Worm (Caenorhabditis elegans): Measurements from ENCODE around the gene R08A2.5.
A peak's percentile ranks its signal among the peaks of the same experiment; 100 is the strongest.

The R08A2.5 gene

DNA sequence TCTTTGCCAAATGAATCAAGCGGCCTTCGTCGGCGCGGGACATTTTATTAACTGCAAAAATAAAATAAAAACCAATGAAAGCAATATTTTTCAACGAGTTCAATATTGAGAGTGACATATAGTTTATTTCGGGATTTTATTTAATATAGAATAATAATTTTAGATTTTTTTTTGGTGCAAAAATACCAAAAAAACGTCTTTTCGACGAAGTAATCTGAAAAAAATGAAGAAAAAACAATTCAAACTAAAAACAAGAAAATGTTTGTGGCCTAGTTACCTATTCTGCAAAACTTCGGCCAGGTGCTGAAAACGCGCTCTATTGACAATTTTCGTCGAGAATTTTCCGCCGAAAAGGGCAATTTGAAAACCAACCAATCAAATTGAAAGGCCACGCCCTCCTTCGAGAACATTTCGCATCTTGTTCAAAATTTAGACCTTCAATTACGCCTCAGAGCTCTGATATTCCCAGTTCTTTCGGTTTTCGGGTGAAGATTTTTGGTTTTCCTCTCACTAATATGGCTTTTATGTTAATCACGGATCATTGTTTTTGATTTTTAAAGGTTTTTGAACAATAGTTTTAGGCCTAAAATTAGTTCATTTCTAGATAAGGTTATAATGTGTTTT lies 26.9 kb upstream of the R08A2.5 start, which contains the start of gene C47E8.4:
Gene C47E8.4, minus strand, starts transcription at position 51 of the 624 bp plus-strand sequence.
- TF ChIP-seq ttx-3 (tag; optimal IDR thresholded peaks at IDR 0.05), result peak; percentile 47
- peak; percentile 87 for TF ChIP-seq ceh-30 (tag; optimal IDR thresholded peaks at IDR 0.05)
- TF ChIP-seq hlh-8 (tag; optimal IDR thresholded peaks at IDR 0.05), result peak; percentile 92
- TF ChIP-seq ceh-48 (tag; optimal IDR thresholded peaks at IDR 0.05), result peak; percentile 12
- TF ChIP-seq pha-4 (tag; optimal IDR thresholded peaks at IDR 0.05), result no peak
- TF ChIP-seq ceh-2 (tag; optimal IDR thresholded peaks at IDR 0.05), result peak; percentile 96
- TF ChIP-seq eyg-1 (tag; optimal IDR thresholded peaks at IDR 0.05), result peak; percentile 78
- TF ChIP-seq fax-1 (tag; optimal IDR thresholded peaks at IDR 0.05), result peak; percentile 73
- TF ChIP-seq sox-2 (GFP tag; IDR thresholded peaks at IDR 0.05), result peak; percentile 49
- peak; percentile 50 for TF ChIP-seq lim-6 (tag; optimal IDR thresholded peaks at IDR 0.05)
- TF ChIP-seq K09A11.1 (tag; optimal IDR thresholded peaks at IDR 0.05; ENCODE audit: insufficient read depth), result peak; percentile 25
- TF ChIP-seq ceh-18 (tag; optimal IDR thresholded peaks at IDR 0.05), result peak; percentile 93
- no peak for TF ChIP-seq dmd-4 (tag; optimal IDR thresholded peaks at IDR 0.05; ENCODE audit: borderline replicate concordance)
- peak; percentile 88 for TF ChIP-seq ceh-34 (tag; optimal IDR thresholded peaks at IDR 0.05)
- TF ChIP-seq sdc-2 (tag; optimal IDR thresholded peaks at IDR 0.05), result peak; percentile 64
- TF ChIP-seq mec-3 (tag; optimal IDR thresholded peaks at IDR 0.05; ENCODE audit: borderline replicate concordance), result peak; percentile 83
- peak; percentile 63 for TF ChIP-seq ztf-16 (tag; optimal IDR thresholded peaks at IDR 0.05)
- peak; percentile 87 for TF ChIP-seq pax-1 (tag; optimal IDR thresholded peaks at IDR 0.05)
- TF ChIP-seq ceh-19 (GFP tag; optimal IDR thresholded peaks at IDR 0.05), result no peak
- no peak for TF ChIP-seq T23F11.4 (GFP tag; optimal IDR thresholded peaks at IDR 0.05)
- TF ChIP-seq ets-4 (tag; optimal IDR thresholded peaks at IDR 0.05), result peak; percentile 94
- TF ChIP-seq nfya-1 (tag; optimal IDR thresholded peaks at IDR 0.05), result peak; percentile 100
- peak; percentile 72 for TF ChIP-seq zip-5 (tag; optimal IDR thresholded peaks at IDR 0.05)
- TF ChIP-seq F13H6.1 (tag; optimal IDR thresholded peaks at IDR 0.05), result peak; percentile 88
- peak; percentile 53 for TF ChIP-seq syd-9 (tag; optimal IDR thresholded peaks at IDR 0.05)
- peak; percentile 30 for TF ChIP-seq fkh-10 (GFP tag; optimal IDR thresholded peaks at IDR 0.05)
- TF ChIP-seq tbx-7 (tag; optimal IDR thresholded peaks at IDR 0.05), result peak; percentile 95
- TF ChIP-seq dve-1 (tag; optimal IDR thresholded peaks at IDR 0.05), result peak; percentile 93
- peak; percentile 69 for TF ChIP-seq fkh-6 (tag; optimal IDR thresholded peaks at IDR 0.05)
- peak; percentile 99 for TF ChIP-seq C08G9.2 (tag; optimal IDR thresholded peaks at IDR 0.05)
- TF ChIP-seq hlh-13 (GFP tag; optimal IDR thresholded peaks at IDR 0.05), result no peak
- TF ChIP-seq ceh-14 (tag; optimal IDR thresholded peaks at IDR 0.05), result peak; percentile 86
- TF ChIP-seq elt-4 (tag; optimal IDR thresholded peaks at IDR 0.05), result no peak
- peak; percentile 96 for TF ChIP-seq unc-42 (tag; optimal IDR thresholded peaks at IDR 0.05)
- TF ChIP-seq unc-3 (GFP tag; conservative IDR thresholded peaks at IDR 0.05), result 0 out of 2 replicates have a peak, but pooled peaks have one; percentile 17
- peak; percentile 72 for TF ChIP-seq unc-3 (tag; optimal IDR thresholded peaks at IDR 0.05)
- peak; percentile 97 for TF ChIP-seq tbx-2 (tag; optimal IDR thresholded peaks at IDR 0.05)
- no peak for TF ChIP-seq ceh-6 (GFP tag; optimal IDR thresholded peaks at IDR 0.05)
- peak; percentile 93 for TF ChIP-seq rnt-1 (tag; optimal IDR thresholded peaks at IDR 0.05)
- TF ChIP-seq ref-2 (tag; optimal IDR thresholded peaks at IDR 0.05), result peak; percentile 98
- TF ChIP-seq pqm-1 (tag; optimal IDR thresholded peaks at IDR 0.05), result peak; percentile 85
- peak; percentile 85 for TF ChIP-seq elt-2 (tag; optimal IDR thresholded peaks at IDR 0.05)
- no peak for TF ChIP-seq hlh-6 (tag; optimal IDR thresholded peaks at IDR 0.05)
- peak; percentile 33 for TF ChIP-seq hlh-30 (tag; optimal IDR thresholded peaks at IDR 0.05; ENCODE audit: insufficient read depth)
- TF ChIP-seq unc-86 (tag; optimal IDR thresholded peaks at IDR 0.05), result peak; percentile 82
- TF ChIP-seq pha-2 (tag; optimal IDR thresholded peaks at IDR 0.05), result peak; percentile 52
- peak; percentile 81 for TF ChIP-seq unc-55 (GFP tag; optimal IDR thresholded peaks at IDR 0.05)
- TF ChIP-seq sox-4 (tag; optimal IDR thresholded peaks at IDR 0.05), result no peak
- peak; percentile 98 for TF ChIP-seq ceh-31 (tag; optimal IDR thresholded peaks at IDR 0.05)
- no peak for TF ChIP-seq pag-3 (tag; optimal IDR thresholded peaks at IDR 0.05; ENCODE audit: borderline replicate concordance)
- no peak for TF ChIP-seq K02D7.2 (tag; optimal IDR thresholded peaks at IDR 0.05)
- no peak for TF ChIP-seq ceh-24 (tag; optimal IDR thresholded peaks at IDR 0.05)
